Worm (Caenorhabditis elegans): ENCODE measurements around the gene bre-5.
A peak's percentile ranks its signal among the peaks of the same experiment; 100 is the strongest.

Gene bre-5

DNA sequence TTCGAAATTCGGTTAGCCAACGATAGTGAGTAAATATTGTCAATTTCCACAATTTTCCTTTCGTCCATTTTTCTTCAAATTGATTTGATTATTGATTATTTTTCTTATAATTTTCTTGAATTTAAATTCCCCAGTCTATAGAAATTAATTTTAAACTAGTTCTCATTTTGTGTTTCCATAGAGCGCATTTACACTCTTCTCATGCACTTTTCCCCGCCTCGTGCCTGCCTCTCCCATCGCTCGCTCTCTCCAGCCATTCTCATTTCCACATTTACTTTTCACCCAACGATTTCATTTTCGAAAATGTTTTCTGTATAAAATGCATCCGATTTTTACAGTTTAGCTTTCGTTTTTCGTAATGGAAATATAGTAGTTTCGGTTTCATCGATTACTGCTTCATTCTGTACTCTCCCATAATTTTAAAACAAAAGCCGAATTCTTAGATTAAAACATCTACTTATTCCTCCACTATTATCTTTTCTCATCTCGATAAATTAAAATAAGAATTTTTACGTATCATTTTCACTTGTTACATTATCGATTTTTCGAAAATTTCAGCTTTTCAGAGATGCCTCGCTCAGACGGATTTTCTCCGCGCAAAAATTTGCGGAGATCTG, 28.0 kb upstream of the bre-5 start, which contains the start of gene lex-1 (continued):
- TF ChIP-seq nhr-10 (tag; optimal IDR thresholded peaks at IDR 0.05) (no peak), nhr-23 (tag; optimal IDR thresholded peaks at IDR 0.05) (no peak), ztf-11 (tag; optimal IDR thresholded peaks at IDR 0.05) (no peak), sem-4 (tag; optimal IDR thresholded peaks at IDR 0.05) (no peak), ztf-4 (tag; optimal IDR thresholded peaks at IDR 0.05) (no peak), aly-2 (tag; optimal IDR thresholded peaks at IDR 0.05) (no peak), nhr-11 (tag; optimal IDR thresholded peaks at IDR 0.05) (no peak), nhr-21 (tag; optimal IDR thresholded peaks at IDR 0.05) (no peak), unc-55 (GFP tag; optimal IDR thresholded peaks at IDR 0.05) (peak; percentile 72), lin-11 (tag; optimal IDR thresholded peaks at IDR 0.05) (no peak), unc-62 (GFP tag; optimal IDR thresholded peaks at IDR 0.05) (no peak), nhr-12 (tag; optimal IDR thresholded peaks at IDR 0.05) (no peak), gmeb-1 (tag; optimal IDR thresholded peaks at IDR 0.05) (peak; percentile 66), Y55F3AM.14 (GFP tag; optimal IDR thresholded peaks at IDR 0.05) (no peak), elt-1 (tag; optimal IDR thresholded peaks at IDR 0.05) (no peak), nhr-129 (tag; optimal IDR thresholded peaks at IDR 0.05) (peak; percentile 71), nhr-237 (tag; optimal IDR thresholded peaks at IDR 0.05) (no peak), mab-5 (tag; optimal IDR thresholded peaks at IDR 0.05) (no peak)

DNA sequence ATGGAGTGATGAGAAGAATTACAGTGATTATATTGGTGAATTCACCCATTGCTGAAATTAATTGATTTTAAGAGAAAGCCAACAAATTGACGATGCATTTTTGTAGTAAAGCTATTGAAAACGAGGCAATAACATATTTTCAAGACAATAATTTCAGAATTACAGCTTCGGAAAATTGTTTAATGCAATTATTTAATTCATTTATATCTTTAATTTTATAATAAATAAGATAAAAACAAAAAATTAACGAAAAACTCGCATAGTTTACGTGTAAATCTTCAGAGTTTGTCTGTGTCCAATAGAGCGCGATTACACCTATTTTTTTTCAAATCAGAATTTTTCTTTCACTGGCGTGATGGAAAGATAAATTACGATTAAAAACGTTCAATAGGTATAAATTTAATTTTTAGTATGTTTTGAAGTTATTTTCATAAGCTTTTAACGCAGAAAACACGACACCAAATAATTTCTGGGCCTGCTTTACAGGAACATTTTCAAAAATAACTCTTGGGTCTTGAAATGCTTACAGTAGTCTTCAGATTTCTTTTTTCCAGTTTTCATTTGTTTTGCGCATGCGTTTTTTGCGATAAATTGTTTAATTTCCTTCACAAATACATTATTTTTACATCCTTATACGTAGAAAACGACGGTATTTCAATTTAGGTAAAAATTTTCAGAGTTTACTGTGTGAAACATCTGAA, 27.2 kb upstream of the bre-5 start, which contains the start of gene tmed-1:
tmed-1 (minus strand) TSS at position 51 of the 701 bp plus-strand sequence.
- TF ChIP-seq R02D3.7 (tag; optimal IDR thresholded peaks at IDR 0.05), result no peak
- TF ChIP-seq nhr-25 (tag; optimal IDR thresholded peaks at IDR 0.05), result no peak
- no peak for TF ChIP-seq gmeb-1 (tag; optimal IDR thresholded peaks at IDR 0.05)
- TF ChIP-seq ama-1 (optimal IDR thresholded peaks at IDR 0.05), result no peak
- peak; percentile 20 for TF ChIP-seq C34F6.9 (tag; optimal IDR thresholded peaks at IDR 0.05)
- TF ChIP-seq unc-55 (GFP tag; optimal IDR thresholded peaks at IDR 0.05), result peak; percentile 18

DNA sequence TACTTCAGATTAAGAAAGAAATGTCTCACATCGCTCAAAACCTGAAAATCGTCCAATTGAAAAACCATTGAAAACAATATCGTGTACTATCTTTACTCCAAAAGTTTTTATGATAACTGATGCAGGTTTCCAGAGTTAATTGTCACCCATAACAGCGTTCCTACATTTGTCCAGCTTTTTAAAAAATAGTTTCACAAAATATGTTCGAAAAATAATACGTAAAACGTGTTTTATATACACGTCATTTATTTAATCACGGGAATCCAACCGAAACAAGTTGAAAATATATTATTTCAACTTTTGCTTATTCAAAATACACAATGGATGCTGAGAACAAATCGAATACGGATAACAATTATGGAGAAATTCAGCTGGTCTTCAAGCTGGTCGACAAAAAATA, 24.5 kb upstream of the bre-5 start, which contains the start of gene K08E4.7:
K08E4.7 (plus strand) TSS at position 301 of the 400 bp plus-strand sequence.
- no peak for TF ChIP-seq blmp-1 (tag; optimal IDR thresholded peaks at IDR 0.05; ENCODE audit: insufficient read depth)
- TF ChIP-seq mdl-1 (tag; optimal IDR thresholded peaks at IDR 0.05), result no peak
- TF ChIP-seq nhr-10 (tag; optimal IDR thresholded peaks at IDR 0.05), result no peak
- no peak for TF ChIP-seq nhr-21 (tag; optimal IDR thresholded peaks at IDR 0.05)
- no peak for TF ChIP-seq peb-1 (tag; optimal IDR thresholded peaks at IDR 0.05)
- TF ChIP-seq R02D3.7 (tag; optimal IDR thresholded peaks at IDR 0.05), result no peak
- no peak for TF ChIP-seq dmd-4 (tag; optimal IDR thresholded peaks at IDR 0.05)
- no peak for TF ChIP-seq ztf-4 (tag; optimal IDR thresholded peaks at IDR 0.05)
- TF ChIP-seq crh-2 (tag; optimal IDR thresholded peaks at IDR 0.05), result no peak
- no peak for TF ChIP-seq ceh-16 (tag; optimal IDR thresholded peaks at IDR 0.05)

DNA sequence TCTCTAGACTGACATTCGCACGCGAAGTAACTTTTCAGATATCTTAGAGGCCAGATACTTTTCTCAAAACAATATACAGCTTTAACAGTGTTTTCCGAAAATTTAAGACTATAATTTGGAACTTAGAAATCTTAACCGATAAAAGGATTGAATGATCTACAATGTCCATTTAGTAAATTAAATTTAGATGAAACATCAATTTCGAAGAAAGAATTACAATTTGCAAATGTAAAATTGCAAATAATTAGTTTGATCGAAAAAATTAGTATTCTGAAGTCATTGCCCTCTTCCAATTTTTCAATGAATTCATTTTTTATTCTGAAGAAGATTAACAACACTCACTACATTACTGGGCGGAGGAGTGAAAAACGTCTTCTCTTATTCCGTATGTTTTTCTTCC, 17.6 kb upstream of the bre-5 start, which contains the start of gene bath-37:
bath-37 (plus strand) TSS at position 301 of the 400 bp plus-strand sequence.
- no peak for TF ChIP-seq F13H6.1 (tag; optimal IDR thresholded peaks at IDR 0.05)
- peak; percentile 23 for TF ChIP-seq unc-55 (GFP tag; optimal IDR thresholded peaks at IDR 0.05)

DNA sequence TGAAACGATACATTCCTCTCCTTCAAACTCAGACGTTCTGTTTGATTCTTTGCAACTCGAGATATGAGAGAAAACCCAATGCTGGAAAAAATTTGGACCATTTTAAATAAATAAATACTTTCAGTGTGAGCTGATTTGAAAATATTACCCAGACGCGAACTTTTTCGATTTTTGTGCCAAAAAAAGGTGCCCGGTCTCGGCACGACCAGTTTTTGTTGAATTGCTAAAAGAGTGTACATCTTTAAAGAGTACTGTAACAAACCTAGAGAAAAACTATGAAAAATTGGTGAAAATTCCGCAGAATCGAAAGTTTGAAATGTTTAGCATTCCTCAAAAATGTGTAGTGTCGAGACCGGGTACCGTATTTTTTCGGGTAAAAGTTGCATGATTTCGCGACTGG, 10.2 kb upstream of the bre-5 start, which contains the start of gene K08E4.8:
K08E4.8 (minus strand) TSS at position 101 of the 400 bp plus-strand sequence.
- TF ChIP-seq nhr-11 (tag; optimal IDR thresholded peaks at IDR 0.05) (no peak), alr-1 (tag; optimal IDR thresholded peaks at IDR 0.05) (no peak), sma-3 (GFP tag; optimal IDR thresholded peaks at IDR 0.05) (no peak), elt-3 (tag; optimal IDR thresholded peaks at IDR 0.05) (no peak), sem-4 (tag; optimal IDR thresholded peaks at IDR 0.05) (no peak), crh-2 (tag; optimal IDR thresholded peaks at IDR 0.05) (no peak), nhr-12 (tag; optimal IDR thresholded peaks at IDR 0.05) (no peak), unc-55 (GFP tag; optimal IDR thresholded peaks at IDR 0.05) (no peak)
